Fruit fly (Drosophila melanogaster) whole organism, pupa: Measurements from ENCODE around the gene daed.
A peak's percentile ranks its signal among the peaks of the same experiment; 100 is the strongest.

Source experiments
- CG12605 ChIP-seq: fragments of 200-800 bp; sonication (Bioruptor generic); IDR thresholded peaks from 2 replicates; pipeline ENCODE4 v1.3.6; 2022; ENCODE audit warnings: missing biosample characterization, missing genetic modification characterization
- CG13204 ChIP-seq: fragments of 200-800 bp; sonication (Bioruptor generic); optimal IDR thresholded peaks from 2 replicates; lab custom pipeline; 2018; ENCODE audit warnings: missing biosample characterization, mild to moderate bottlenecking, missing genetic modification characterization, moderate library complexity
- CG14655 ChIP-seq: fragments of 200-800 bp; sonication (Bioruptor generic); optimal IDR thresholded peaks from 3 replicates; lab custom pipeline; 2017; ENCODE audit warnings: mild to moderate bottlenecking, missing biosample characterization, missing genetic modification reagents, missing genetic modification characterization
- CG17806 ChIP-seq: fragments of 200-800 bp; sonication (Bioruptor generic); optimal IDR thresholded peaks from 2 replicates; lab custom pipeline; 2018; ENCODE audit warnings: missing biosample characterization, mild to moderate bottlenecking, missing genetic modification characterization, moderate library complexity
- CG34367 ChIP-seq: fragments of 200-800 bp; sonication (Bioruptor generic); optimal IDR thresholded peaks from 2 replicates; lab custom pipeline; 2018; ENCODE audit warnings: missing biosample characterization, mild to moderate bottlenecking, missing genetic modification characterization
- CG8301 ChIP-seq: fragments of 200-800 bp; sonication (Bioruptor generic); optimal IDR thresholded peaks from 2 replicates; lab custom pipeline; 2018; ENCODE audit warnings: missing biosample characterization, mild to moderate bottlenecking, missing genetic modification characterization
- CG9948 ChIP-seq: fragments of 200-800 bp; sonication (Bioruptor generic); optimal IDR thresholded peaks from 2 replicates; lab custom pipeline; 2018; ENCODE audit warnings: missing biosample characterization, mild to moderate bottlenecking, missing genetic modification characterization, moderate library complexity
- D1 ChIP-seq: fragments of 200-800 bp; sonication (Bioruptor generic); optimal IDR thresholded peaks from 2 replicates; lab custom pipeline; 2018; ENCODE audit warnings: missing biosample characterization, mild to moderate bottlenecking, missing genetic modification characterization, moderate library complexity
- EcR ChIP-seq: fragments of 200-800 bp; sonication (Bioruptor generic); optimal IDR thresholded peaks from 3 replicates; lab custom pipeline; 2019; ENCODE audit warnings: missing biosample characterization, missing genetic modification characterization, mild to moderate bottlenecking, moderate library complexity, missing genetic modification reagents
- Ets98B ChIP-seq: fragments of 200-800 bp; sonication (Bioruptor generic); IDR thresholded peaks from 2 replicates; pipeline ENCODE4 v1.3.6; 2022; ENCODE audit warnings: missing biosample characterization, missing genetic modification characterization
- Pif1A ChIP-seq: fragments of 200-800 bp; sonication (Bioruptor generic); optimal IDR thresholded peaks from 3 replicates; lab custom pipeline; 2016; ENCODE audit warnings: missing biosample characterization, missing genetic modification characterization
- fd96Ca ChIP-seq: fragments of 200-800 bp; sonication (Bioruptor generic); IDR thresholded peaks from 3 replicates; pipeline ENCODE4 v1.3.6; 2022; ENCODE audit warnings: missing biosample characterization, missing genetic modification characterization

DNA sequence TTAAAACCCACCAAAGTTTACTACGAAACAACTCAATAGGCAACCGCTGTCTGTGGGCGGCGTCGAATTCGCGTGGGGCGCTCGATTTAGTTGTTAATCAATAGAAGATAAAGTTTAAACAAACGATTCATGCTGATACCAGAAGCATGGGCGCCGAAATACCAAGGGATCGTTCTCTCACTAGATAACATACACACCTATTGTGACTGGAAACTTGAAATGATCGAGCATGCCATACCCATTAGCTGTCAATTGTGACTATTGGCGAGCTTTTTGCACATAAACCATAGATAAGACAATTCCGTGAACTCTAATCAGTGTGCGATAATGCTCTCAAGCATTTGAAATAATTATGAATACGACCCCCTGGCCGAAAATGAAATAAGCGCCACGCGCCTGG, 36.7 kb downstream of the daed start:
- TF ChIP-seq EcR (GFP tag; lab: Kevin White, UChicago), result no peak
- no peak for TF ChIP-seq CG9948 (tag; lab: Kevin White, UChicago)
- TF ChIP-seq Pif1A, result no peak
- TF ChIP-seq CG13204, result no peak
- no peak for TF ChIP-seq D1
- no peak for TF ChIP-seq CG14655
- no peak for TF ChIP-seq CG8301
- no peak for TF ChIP-seq CG34367
- TF ChIP-seq fd96Ca (GFP tag; lab: Robert Waterston, UW), result 0 out of 3 replicates have a peak, but pooled peaks have one; percentile 5
- no peak for TF ChIP-seq CG12605 (GFP tag; lab: Robert Waterston, UW)
- TF ChIP-seq CG17806 (tag; lab: Kevin White, UChicago), result no peak
- no peak for TF ChIP-seq Ets98B (GFP tag; lab: Robert Waterston, UW)
